Worm (Caenorhabditis elegans): ENCODE measurements around the gene gcy-19.

- TF ChIP-seq blmp-1 (tag; optimal IDR thresholded peaks at IDR 0.05; ENCODE audit: insufficient read depth) = no peak
- no peak for TF ChIP-seq lin-39 (tag; optimal IDR thresholded peaks at IDR 0.05)
- TF ChIP-seq nhr-23 (tag; optimal IDR thresholded peaks at IDR 0.05) = no peak
These were observed 15.1 kb downstream of the gcy-19 start, which contains the start of gene C17F4.12 for ce11 chrII:3244070-3244469.

Data from whole organism, L2 larva.